Fruit fly (Drosophila melanogaster): ENCODE measurements around the gene CG3223.

The CG3223 gene

dm6 chr3R:7977011-7977925 lies 31.9 kb upstream of the CG3223 start (continued):
- TF ChIP-seq CG7963 (GFP tag; IDR thresholded peaks at IDR 0.05; ENCODE audit: partially characterized antibody): no peak
- peak; percentile 90 for TF ChIP-seq CG1603 (tag; optimal IDR thresholded peaks at IDR 0.05)
- no peak for TF ChIP-seq CG12299 (tag; optimal IDR thresholded peaks at IDR 0.05)
- TF ChIP-seq bcd (GFP tag; optimal IDR thresholded peaks at IDR 0.05): peak; percentile 75
- TF ChIP-seq E2f2 (GFP tag; IDR thresholded peaks at IDR 0.05): peak; percentile 100
- TF ChIP-seq hkb (optimal IDR thresholded peaks at IDR 0.05): peak; percentile 41
- TF ChIP-seq hkb (GFP tag; IDR thresholded peaks at IDR 0.05): no peak
- peak; percentile 86 for TF ChIP-seq CG13894 (tag; optimal IDR thresholded peaks at IDR 0.05)
- no peak for TF ChIP-seq CG4282 (GFP tag; optimal IDR thresholded peaks at IDR 0.05)
- peak; percentile 71 for TF ChIP-seq stwl (tag; optimal IDR thresholded peaks at IDR 0.05)
- peak; percentile 62 for TF ChIP-seq cg (GFP tag; optimal IDR thresholded peaks at IDR 0.05)
- TF ChIP-seq CG1832 (GFP tag; optimal IDR thresholded peaks at IDR 0.05): no peak
- TF ChIP-seq al (GFP tag; IDR thresholded peaks at IDR 0.05): no peak
- peak; percentile 2 for TF ChIP-seq shn (GFP tag; optimal IDR thresholded peaks at IDR 0.05)
- peak; percentile 42 for TF ChIP-seq NC2α (GFP tag; optimal IDR thresholded peaks at IDR 0.05)

- TF ChIP-seq sd (tag; optimal IDR thresholded peaks at IDR 0.05): peak; percentile 9
- peak; percentile 38 for TF ChIP-seq cad (GFP tag; optimal IDR thresholded peaks at IDR 0.05)
- 0 out of 3 replicates have a peak, but pooled peaks have one; percentile 18 for TF ChIP-seq CG11456 (GFP tag; IDR thresholded peaks at IDR 0.05)
- TF ChIP-seq lab (GFP tag; optimal IDR thresholded peaks at IDR 0.05): no peak
- no peak for TF ChIP-seq CG6813 (GFP tag; optimal IDR thresholded peaks at IDR 0.05)
- TF ChIP-seq oc (tag; optimal IDR thresholded peaks at IDR 0.05): peak; percentile 13
- TF ChIP-seq chinmo (GFP tag; IDR thresholded peaks at IDR 0.05; ENCODE audit: partially characterized antibody): 0 out of 4 replicates have a peak, but pooled peaks have one; percentile 21
These were observed 30.7 kb upstream of the CG3223 start, which contains the start of the genes CD98hc and Os-C for dm6 chr3R:7978379-7979009. Gene CD98hc (minus strand): TSS chr3R:7978428. Gene Os-C (plus strand): TSS chr3R:7978959.

dm6 chr3R:7980222-7980621 lies 29.0 kb upstream of the CG3223 start, which contains the start of gene Sfp84E:
Gene Sfp84E (minus strand): TSS chr3R:7980322.
- TF ChIP-seq nerfin-1 (tag; optimal IDR thresholded peaks at IDR 0.05) (no peak), Bgb (GFP tag; IDR thresholded peaks at IDR 0.05; ENCODE audit: partially characterized antibody) (no peak), CTCF (GFP tag; optimal IDR thresholded peaks at IDR 0.05) (no peak), CG8765 (GFP tag; IDR thresholded peaks at IDR 0.05) (no peak), Hr3 (GFP tag; optimal IDR thresholded peaks at IDR 0.05) (no peak), tx (GFP tag; optimal IDR thresholded peaks at IDR 0.05) (no peak), CG3726 (GFP tag; IDR thresholded peaks at IDR 0.05) (no peak), btn (GFP tag; optimal IDR thresholded peaks at IDR 0.05) (no peak), Dad (GFP tag; optimal IDR thresholded peaks at IDR 0.05) (no peak), stc (GFP tag; IDR thresholded peaks at IDR 0.05) (no peak), CG12071 (GFP tag; optimal IDR thresholded peaks at IDR 0.05) (no peak), CG1529 (GFP tag; optimal IDR thresholded peaks at IDR 0.05) (no peak), CG12391 (tag; optimal IDR thresholded peaks at IDR 0.05) (no peak), yki (optimal IDR thresholded peaks at IDR 0.05) (no peak), z (GFP tag; IDR thresholded peaks at IDR 0.05) (no peak), CG14860 (GFP tag; IDR thresholded peaks at IDR 0.05; ENCODE audit: partially characterized antibody) (no peak), CG17829 (tag; optimal IDR thresholded peaks at IDR 0.05) (no peak), az2 (GFP tag; optimal IDR thresholded peaks at IDR 0.05) (no peak), CG16813 (GFP tag; IDR thresholded peaks at IDR 0.05; ENCODE audit: partially characterized antibody) (no peak)
